Fruit fly (Drosophila melanogaster): ENCODE measurements around the gene eIF4EHP.

DNA sequence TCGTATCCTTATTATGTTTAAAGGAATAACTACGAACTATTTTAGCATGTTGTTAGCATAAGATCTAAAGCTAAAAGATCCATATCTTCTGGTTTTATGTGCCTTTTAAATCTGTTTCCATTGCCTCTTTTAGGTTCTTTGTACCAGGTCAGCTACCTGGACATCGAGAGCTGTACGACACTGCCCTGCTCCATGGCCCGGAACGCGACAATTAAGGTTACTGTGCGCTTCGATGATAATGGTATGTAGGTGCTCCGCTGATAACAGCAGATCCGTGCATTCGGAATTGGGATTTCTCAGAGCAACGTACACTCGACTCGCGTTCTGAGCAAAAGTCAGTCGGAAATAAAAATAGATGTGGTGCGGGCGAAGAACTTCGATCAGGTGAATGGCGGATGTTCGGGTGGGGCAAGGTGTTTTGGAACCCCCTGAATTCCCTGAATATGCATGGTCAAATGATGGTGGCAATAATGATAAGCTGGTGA lies 30.9 kb upstream of the eIF4EHP start:
- TF ChIP-seq EcR (GFP tag; optimal IDR thresholded peaks at IDR 0.05) (no peak), CG34367 (tag; optimal IDR thresholded peaks at IDR 0.05) (no peak)

Measured in whole organism, pupa.